Fruit fly (Drosophila melanogaster): ENCODE data around the gene Tti1.

- TF ChIP-seq tj (GFP tag; optimal IDR thresholded peaks at IDR 0.05) = no peak
- TF ChIP-seq toe (GFP tag; optimal IDR thresholded peaks at IDR 0.05) = no peak
- peak; percentile 29 for TF ChIP-seq kay (GFP tag; ENCODE audit: borderline replicate concordance)
- no peak for TF ChIP-seq bab1 (GFP tag; optimal IDR thresholded peaks at IDR 0.05)
- TF ChIP-seq CG11617 (GFP tag; optimal IDR thresholded peaks at IDR 0.05) = no peak
- no peak for TF ChIP-seq CG5204 (GFP tag; optimal IDR thresholded peaks at IDR 0.05)
- TF ChIP-seq CG7045 (GFP tag; optimal IDR thresholded peaks at IDR 0.05) = no peak
Observed at dm6 chr3R:9730784-9731183, 23.7 kb downstream of the Tti1 start, which contains the start of gene FoxP.
